Worm (Caenorhabditis elegans) whole organism, L3 larva: ENCODE data around the gene C05B5.12.

Experiments
- fkh-10 ChIP-seq: sonication (generic microtip); optimal IDR thresholded peaks from 2 replicates; lab custom pipeline; 2017; ENCODE audit warnings: missing biosample characterization, missing genetic modification reagents, missing genetic modification characterization
- nhr-12 ChIP-seq: fragments of 150-350 bp; optimal IDR thresholded peaks from 2 replicates; lab custom pipeline; 2014; ENCODE audit warnings: missing biosample characterization, missing genetic modification characterization
- unc-62 ChIP-seq: fragments of 150-350 bp; sonication (generic microtip); optimal IDR thresholded peaks from 4 replicates; lab custom pipeline; 2014; ENCODE audit warnings: missing biosample characterization, missing genetic modification reagents, missing genetic modification characterization

ce11 chrIII:9972192-9972811 is 14.9 kb upstream of the C05B5.12 start:
- TF ChIP-seq fkh-10 (GFP tag; lab: Kevin White, UChicago) (peak; percentile 59), nhr-12 (tag; lab: Kevin White, UChicago) (no peak), unc-62 (GFP tag; lab: Kevin White, UChicago) (no peak)
